Worm (Caenorhabditis elegans): Measurements from ENCODE around the gene dmd-10.

Gene dmd-10

ce11 chrV:13243205-13243604 lies 6.8 kb upstream of the dmd-10 start:
- TF ChIP-seq pha-4 (tag; optimal IDR thresholded peaks at IDR 0.05) (no peak), blmp-1 (tag; optimal IDR thresholded peaks at IDR 0.05) (peak; percentile 35), unc-62 (GFP tag; optimal IDR thresholded peaks at IDR 0.05) (no peak)

ce11 chrV:13235313-13235712 lies 1.1 kb downstream of the dmd-10 start:
- TF ChIP-seq ceh-43 (GFP tag; optimal IDR thresholded peaks at IDR 0.05), result no peak
- TF ChIP-seq zip-8 (tag; optimal IDR thresholded peaks at IDR 0.05), result no peak
- TF ChIP-seq bed-3 (GFP tag; optimal IDR thresholded peaks at IDR 0.05), result no peak
- TF ChIP-seq mep-1 (tag; optimal IDR thresholded peaks at IDR 0.05), result no peak
- TF ChIP-seq elt-3 (tag; optimal IDR thresholded peaks at IDR 0.05), result no peak
- no peak for TF ChIP-seq hlh-1 (tag; optimal IDR thresholded peaks at IDR 0.05)
- no peak for TF ChIP-seq unc-62 (GFP tag; optimal IDR thresholded peaks at IDR 0.05)

- TF ChIP-seq mep-1 (tag; optimal IDR thresholded peaks at IDR 0.05) (no peak), lin-32 (GFP tag; optimal IDR thresholded peaks at IDR 0.05) (no peak), lsy-2 (tag; optimal IDR thresholded peaks at IDR 0.05) (no peak), tbx-8 (GFP tag; optimal IDR thresholded peaks at IDR 0.05) (no peak), hlh-1 (tag; optimal IDR thresholded peaks at IDR 0.05) (no peak), sptf-1 (tag; optimal IDR thresholded peaks at IDR 0.05) (no peak), sem-2 (GFP tag; optimal IDR thresholded peaks at IDR 0.05) (no peak), snpc-4 (tag; optimal IDR thresholded peaks at IDR 0.05) (no peak), M03D4.4 (tag; optimal IDR thresholded peaks at IDR 0.05) (no peak), nhr-28 (tag; optimal IDR thresholded peaks at IDR 0.05) (no peak), zip-8 (tag; optimal IDR thresholded peaks at IDR 0.05) (no peak), blmp-1 (tag; optimal IDR thresholded peaks at IDR 0.05) (no peak), lin-13 (tag; optimal IDR thresholded peaks at IDR 0.05) (no peak), elt-3 (tag; optimal IDR thresholded peaks at IDR 0.05) (no peak), pha-4 (tag; optimal IDR thresholded peaks at IDR 0.05) (no peak), bed-3 (GFP tag; optimal IDR thresholded peaks at IDR 0.05) (no peak), cnd-1 (tag; optimal IDR thresholded peaks at IDR 0.05) (no peak)
Observed at ce11 chrV:13229538-13229937, 6.9 kb downstream of the dmd-10 start.

ce11 chrV:13221066-13221465 lies 15.3 kb downstream of the dmd-10 start:
- no peak for TF ChIP-seq mep-1 (tag; optimal IDR thresholded peaks at IDR 0.05)
- no peak for TF ChIP-seq ceh-43 (GFP tag; optimal IDR thresholded peaks at IDR 0.05)
- no peak for TF ChIP-seq M03D4.4 (tag; optimal IDR thresholded peaks at IDR 0.05)
- TF ChIP-seq ces-1 (GFP tag; optimal IDR thresholded peaks at IDR 0.05), result no peak
- TF ChIP-seq mab-5 (tag; optimal IDR thresholded peaks at IDR 0.05), result no peak
- TF ChIP-seq unc-62 (GFP tag; optimal IDR thresholded peaks at IDR 0.05), result no peak
- no peak for TF ChIP-seq nhr-2 (tag; optimal IDR thresholded peaks at IDR 0.05)
- TF ChIP-seq pha-4 (tag; optimal IDR thresholded peaks at IDR 0.05), result no peak

- TF ChIP-seq nhr-237 (tag; optimal IDR thresholded peaks at IDR 0.05) (no peak), nhr-12 (tag; optimal IDR thresholded peaks at IDR 0.05) (no peak), unc-62 (GFP tag; optimal IDR thresholded peaks at IDR 0.05) (no peak), ceh-83 (GFP tag; optimal IDR thresholded peaks at IDR 0.05) (no peak), lsy-2 (tag; optimal IDR thresholded peaks at IDR 0.05) (no peak)
Observed at ce11 chrV:13212584-13212983, 23.8 kb downstream of the dmd-10 start.

- TF ChIP-seq pha-4 (tag; optimal IDR thresholded peaks at IDR 0.05) (peak; percentile 53), elt-1 (tag; optimal IDR thresholded peaks at IDR 0.05; ENCODE audit: borderline replicate concordance, insufficient read depth) (no peak)
Observed at ce11 chrV:13209567-13209966, 26.8 kb downstream of the dmd-10 start, which contains the start of gene F57B1.6. F57B1.6 (plus strand) TSS chrV:13209645.

ce11 chrV:13207426-13207825 lies 29.0 kb downstream of the dmd-10 start, which contains the start of gene F57B1.5:
F57B1.5 (plus strand) TSS chrV:13207726.
- TF ChIP-seq ham-2 (GFP tag; optimal IDR thresholded peaks at IDR 0.05) (no peak), unc-120 (tag; optimal IDR thresholded peaks at IDR 0.05; ENCODE audit: poor library complexity, severe bottlenecking) (no peak), lin-13 (tag; optimal IDR thresholded peaks at IDR 0.05) (no peak), tbx-8 (GFP tag; optimal IDR thresholded peaks at IDR 0.05) (no peak), ceh-83 (GFP tag; optimal IDR thresholded peaks at IDR 0.05) (no peak), drap-1 (GFP tag; optimal IDR thresholded peaks at IDR 0.05) (no peak), nhr-2 (tag; optimal IDR thresholded peaks at IDR 0.05) (no peak), flh-1 (GFP tag; optimal IDR thresholded peaks at IDR 0.05) (no peak), nhr-28 (tag; optimal IDR thresholded peaks at IDR 0.05) (no peak), cnd-1 (tag; optimal IDR thresholded peaks at IDR 0.05) (no peak), M03D4.4 (tag; optimal IDR thresholded peaks at IDR 0.05) (no peak)

Data from whole organism, mixed stage, embryonic.